Fruit fly (Drosophila melanogaster) whole organism, embryonic: Measurements from ENCODE around the gene CG13012.
A peak's percentile ranks its signal among the peaks of the same experiment; 100 is the strongest.

ENCODE experiments used
- Ada2b ChIP-seq: fragments of 200-800 bp; sonication (Bioruptor generic); IDR thresholded peaks from 2 replicates; pipeline ENCODE4 v1.3.6; 2022; ENCODE audit warnings: missing biosample characterization, missing genetic modification characterization
- Antp ChIP-seq: fragments of 200-800 bp; sonication (Bioruptor generic); optimal IDR thresholded peaks from 3 replicates; lab custom pipeline; 2016; ENCODE audit warnings: missing biosample characterization, missing genetic modification characterization
- B-H1 ChIP-seq: fragments of 200-800 bp; sonication (Bioruptor generic); IDR thresholded peaks from 3 replicates; pipeline ENCODE4 v1.3.6; 2022; ENCODE audit warnings: missing biosample characterization, missing genetic modification characterization
- CG11504 ChIP-seq: fragments of 200-800 bp; sonication (Bioruptor generic); optimal IDR thresholded peaks from 3 replicates; lab custom pipeline; 2019; ENCODE audit warnings: missing biosample characterization, mild to moderate bottlenecking, missing genetic modification characterization, moderate library complexity
- CG12219 ChIP-seq: fragments of 200-800 bp; sonication (Bioruptor generic); optimal IDR thresholded peaks from 3 replicates; lab custom pipeline; 2018; ENCODE audit warnings: missing biosample characterization, mild to moderate bottlenecking, missing genetic modification characterization
- CG12391 ChIP-seq: fragments of 200-800 bp; sonication (Bioruptor generic); optimal IDR thresholded peaks from 3 replicates; lab custom pipeline; 2018; ENCODE audit warnings: missing biosample characterization, mild to moderate bottlenecking, missing genetic modification characterization, moderate library complexity
- CG12659 ChIP-seq: fragments of 200-800 bp; sonication (Bioruptor generic); optimal IDR thresholded peaks from 3 replicates; lab custom pipeline; 2017; ENCODE audit warnings: mild to moderate bottlenecking, missing biosample characterization, missing genetic modification reagents, missing genetic modification characterization
- CG12769 ChIP-seq: fragments of 200-800 bp; sonication (Bioruptor generic); optimal IDR thresholded peaks from 2 replicates; lab custom pipeline; 2019; ENCODE audit warnings: missing biosample characterization, mild to moderate bottlenecking, missing genetic modification characterization, moderate library complexity
- CG1603 ChIP-seq: fragments of 200-800 bp; sonication (Bioruptor generic); optimal IDR thresholded peaks from 2 replicates; lab custom pipeline; 2019; ENCODE audit warnings: missing biosample characterization, mild to moderate bottlenecking, missing genetic modification characterization, moderate library complexity
- CG16779 ChIP-seq: fragments of 200-800 bp; sonication (Bioruptor generic); IDR thresholded peaks from 2 replicates; pipeline ENCODE4 v1.3.6; 2022; ENCODE audit warnings: missing biosample characterization, missing genetic modification characterization
- CG17385 ChIP-seq: fragments of 200-800 bp; sonication (Bioruptor generic); optimal IDR thresholded peaks from 3 replicates; lab custom pipeline; 2018; ENCODE audit warnings: missing biosample characterization, mild to moderate bottlenecking, missing genetic modification characterization
- CG18262 ChIP-seq: fragments of 200-800 bp; optimal IDR thresholded peaks from 3 replicates; lab custom pipeline; 2019; ENCODE audit warnings: missing biosample characterization, mild to moderate bottlenecking, missing genetic modification characterization, moderate library complexity
- CG2712 ChIP-seq: fragments of 200-800 bp; optimal IDR thresholded peaks from 3 replicates; lab custom pipeline; 2019; ENCODE audit warnings: missing biosample characterization, mild to moderate bottlenecking, missing genetic modification characterization, moderate library complexity
- CG2889 ChIP-seq: fragments of 200-800 bp; sonication (Bioruptor generic); IDR thresholded peaks from 3 replicates; pipeline ENCODE4 v1.3.6; 2022; ENCODE audit warnings: missing biosample characterization, missing genetic modification characterization
- CG30403 ChIP-seq: fragments of 200-800 bp; sonication (Bioruptor generic); optimal IDR thresholded peaks from 3 replicates; lab custom pipeline; 2016; ENCODE audit warnings: missing biosample characterization, missing genetic modification characterization
- CG3281 ChIP-seq: fragments of 200-800 bp; sonication (Bioruptor generic); optimal IDR thresholded peaks from 3 replicates; lab custom pipeline; 2017; ENCODE audit warnings: missing biosample characterization, mild to moderate bottlenecking, missing genetic modification characterization
- CG34224 ChIP-seq: fragments of 200-800 bp; sonication (Bioruptor generic); IDR thresholded peaks from 3 replicates; pipeline ENCODE4 v1.3.6; 2022; ENCODE audit warnings: missing biosample characterization, missing genetic modification characterization; ENCODE audit not compliant: partially characterized antibody
- CG8924 ChIP-seq: fragments of 200-800 bp; optimal IDR thresholded peaks from 3 replicates; lab custom pipeline; 2019; ENCODE audit warnings: missing biosample characterization, mild to moderate bottlenecking, missing genetic modification characterization, moderate library complexity
- CG9797 ChIP-seq: fragments of 200-800 bp; sonication (Bioruptor generic); optimal IDR thresholded peaks from 3 replicates; lab custom pipeline; 2018; ENCODE audit warnings: missing biosample characterization, mild to moderate bottlenecking, missing genetic modification characterization
- CG9932 ChIP-seq: fragments of 200-800 bp; sonication (Bioruptor generic); IDR thresholded peaks from 2 replicates; pipeline ENCODE4 v1.3.6; 2022; ENCODE audit warnings: missing biosample characterization, missing genetic modification characterization
- CHES-1-like ChIP-seq: fragments of 200-800 bp; sonication (Bioruptor generic); optimal IDR thresholded peaks from 2 replicates; lab custom pipeline; 2016; ENCODE audit warnings: missing biosample characterization, missing genetic modification characterization
- CoRest ChIP-seq: fragments of 200-800 bp; sonication (Bioruptor generic); optimal IDR thresholded peaks from 3 replicates; lab custom pipeline; 2018; ENCODE audit warnings: missing biosample characterization, mild to moderate bottlenecking, missing genetic modification characterization, moderate library complexity
- Dip3 ChIP-seq: fragments of 200-800 bp; sonication (Bioruptor generic); optimal IDR thresholded peaks from 3 replicates; lab custom pipeline; 2016; ENCODE audit warnings: missing biosample characterization, missing genetic modification characterization
- Fer3 ChIP-seq: fragments of 200-800 bp; sonication (Bioruptor generic); optimal IDR thresholded peaks from 2 replicates; lab custom pipeline; 2018; ENCODE audit warnings: missing biosample characterization, mild to moderate bottlenecking, missing genetic modification characterization, moderate library complexity
- Hand ChIP-seq: fragments of 200-800 bp; sonication (Bioruptor generic); optimal IDR thresholded peaks from 2 replicates; lab custom pipeline; 2017; ENCODE audit warnings: mild to moderate bottlenecking, missing biosample characterization, missing genetic modification reagents, missing genetic modification characterization
- HmgD ChIP-seq: fragments of 200-800 bp; sonication (Bioruptor generic); optimal IDR thresholded peaks from 3 replicates; lab custom pipeline; 2016; ENCODE audit warnings: missing biosample characterization, missing genetic modification characterization
- Hr51 ChIP-seq, 2 experiments: fragments of 200-800 bp; sonication (Bioruptor generic); optimal IDR thresholded peaks; 2 replicates in 1 of 2; 3 replicates in 1 of 2; lab custom pipeline; 2016 to 2018; ENCODE audit warnings: missing biosample characterization in 2 of 2, missing genetic modification characterization in 2 of 2, mild to moderate bottlenecking in 1 of 2, moderate library complexity in 1 of 2
- Ptx1 ChIP-seq: fragments of 200-800 bp; sonication (Bioruptor generic); IDR thresholded peaks from 2 replicates; pipeline ENCODE4 v1.3.6; 2022; ENCODE audit warnings: missing biosample characterization, missing genetic modification characterization
- Rfx ChIP-seq: fragments of 200-800 bp; sonication (Bioruptor generic); IDR thresholded peaks from 2 replicates; pipeline ENCODE4 v1.3.6; 2022; ENCODE audit warnings: missing biosample characterization, missing genetic modification characterization
- ab ChIP-seq: fragments of 200-800 bp; sonication (Bioruptor generic); optimal IDR thresholded peaks from 2 replicates; lab custom pipeline; 2016; ENCODE audit warnings: missing biosample characterization, missing genetic modification characterization
- amos ChIP-seq: fragments of 200-800 bp; sonication (Bioruptor generic); IDR thresholded peaks from 2 replicates; pipeline ENCODE4 v1.3.6; 2022; ENCODE audit warnings: missing biosample characterization, missing genetic modification characterization; ENCODE audit not compliant: partially characterized antibody
- aop ChIP-seq: fragments of 200-800 bp; sonication (Bioruptor generic); IDR thresholded peaks from 2 replicates; pipeline ENCODE4 v1.3.6; 2022; ENCODE audit warnings: missing biosample characterization, missing genetic modification characterization
- bbx ChIP-seq: fragments of 200-800 bp; sonication (Bioruptor generic); IDR thresholded peaks from 2 replicates; pipeline ENCODE4 v1.3.6; 2022; ENCODE audit warnings: missing biosample characterization, missing genetic modification characterization; ENCODE audit not compliant: partially characterized antibody
- cwo ChIP-seq: fragments of 200-800 bp; sonication (Bioruptor generic); optimal IDR thresholded peaks from 3 replicates; lab custom pipeline; 2017; ENCODE audit warnings: missing biosample characterization, missing genetic modification characterization, mild to moderate bottlenecking, moderate library complexity, missing genetic modification reagents
- dati ChIP-seq: fragments of 200-800 bp; sonication (Bioruptor generic); IDR thresholded peaks from 2 replicates; pipeline ENCODE4 v1.3.6; 2022; ENCODE audit warnings: missing biosample characterization, missing genetic modification characterization
- dysf ChIP-seq: fragments of 200-800 bp; sonication (Bioruptor generic); IDR thresholded peaks from 3 replicates; pipeline ENCODE4 v1.3.6; 2022; ENCODE audit warnings: missing biosample characterization, missing genetic modification characterization
- ewg ChIP-seq: fragments of 200-800 bp; sonication (Bioruptor generic); optimal IDR thresholded peaks from 3 replicates; lab custom pipeline; 2017; ENCODE audit warnings: mild to moderate bottlenecking, missing biosample characterization, missing genetic modification reagents, missing genetic modification characterization
- lab ChIP-seq: fragments of 200-800 bp; sonication (Bioruptor generic); optimal IDR thresholded peaks from 3 replicates; lab custom pipeline; 2017; ENCODE audit warnings: missing biosample characterization, missing genetic modification characterization, mild to moderate bottlenecking, moderate library complexity, missing genetic modification reagents
- oc ChIP-seq: fragments of 200-800 bp; sonication (Bioruptor generic); optimal IDR thresholded peaks from 2 replicates; lab custom pipeline; 2018; ENCODE audit warnings: missing biosample characterization, mild to moderate bottlenecking, missing genetic modification characterization, moderate library complexity
- prd ChIP-seq, 3 experiments: fragments of >200 bp in 2 of 3; fragments of 200-800 bp in 1 of 3; sonication (Bioruptor generic) in 1 of 3; optimal IDR thresholded peaks in 2 of 3; IDR thresholded peaks in 1 of 3; 2 replicates in 2 of 3; 3 replicates in 1 of 3; pipeline versions ENCODE4 v1.3.6 to Lab custom; 2017 to 2022; ENCODE audit warnings: missing biosample characterization in 1 of 3, missing genetic modification characterization in 1 of 3
- ranshi ChIP-seq: fragments of 200-800 bp; sonication (Bioruptor generic); IDR thresholded peaks from 2 replicates; pipeline ENCODE4 v1.3.6; 2022; ENCODE audit warnings: missing biosample characterization, missing genetic modification characterization
- ro ChIP-seq: fragments of 200-800 bp; sonication (Bioruptor generic); IDR thresholded peaks from 2 replicates; pipeline ENCODE4 v1.3.6; 2022; ENCODE audit warnings: missing biosample characterization, missing genetic modification characterization
- row ChIP-seq: fragments of 200-800 bp; sonication (Bioruptor generic); IDR thresholded peaks from 3 replicates; pipeline ENCODE4 v1.3.6; 2022; ENCODE audit warnings: missing biosample characterization, missing genetic modification characterization
- sd ChIP-seq: fragments of 200-800 bp; sonication (Bioruptor generic); optimal IDR thresholded peaks from 3 replicates; lab custom pipeline; 2018; ENCODE audit warnings: missing biosample characterization, mild to moderate bottlenecking, missing genetic modification characterization, moderate library complexity
- sob ChIP-seq: fragments of 200-800 bp; sonication (Bioruptor generic); IDR thresholded peaks from 2 replicates; pipeline ENCODE4 v1.3.6; 2022; ENCODE audit warnings: missing biosample characterization, missing genetic modification characterization
- vnd ChIP-seq: fragments of 200-800 bp; sonication (Bioruptor generic); IDR thresholded peaks from 3 replicates; pipeline ENCODE4 v1.3.6; 2022; ENCODE audit warnings: missing biosample characterization, missing genetic modification characterization; ENCODE audit not compliant: partially characterized antibody
- z ChIP-seq: fragments of 200-800 bp; sonication (Bioruptor generic); IDR thresholded peaks from 3 replicates; pipeline ENCODE4 v1.3.6; 2022; ENCODE audit warnings: missing biosample characterization, missing genetic modification characterization

CG13012 gene

dm6 chrX:16670691-16671481, 5.7 kb downstream of the CG13012 start (continued):
- TF ChIP-seq Hr51 (GFP tag; optimal IDR thresholded peaks at IDR 0.05; lab: Kevin White, UChicago) (peak in 1 of 2 experiments; percentile 49), CG2889 (0 out of 3 replicates have a peak, but pooled peaks have one; percentile 36), CG3281 (GFP tag; lab: Kevin White, UChicago) (peak; percentile 45), CG17385 (GFP tag; lab: Kevin White, UChicago) (peak; percentile 21), CG12659 (no peak), amos (no peak), z (GFP tag; lab: Robert Waterston, UW) (peak; percentile 48; the same call in 1 of the 3 replicates), B-H1 (GFP tag; lab: Robert Waterston, UW) (no peak), ro (no peak), ab (no peak), Ada2b (0 out of 2 replicates have a peak, but pooled peaks have one; percentile 25), CHES-1-like (GFP tag; lab: Kevin White, UChicago) (peak; percentile 8), Fer3 (tag; lab: Kevin White, UChicago) (peak; percentile 28), Ptx1 (GFP tag; lab: Robert Waterston, UW) (peak; percentile 45; the same call in 1 of the 2 replicates), Dip3 (GFP tag; lab: Kevin White, UChicago) (peak; percentile 8), CoRest (tag; lab: Kevin White, UChicago) (peak; percentile 25), oc (tag; lab: Kevin White, UChicago) (no peak), ewg (GFP tag; lab: Kevin White, UChicago) (peak; percentile 21), Hand (GFP tag; lab: Kevin White, UChicago) (peak; percentile 10), Antp (GFP tag; lab: Kevin White, UChicago) (peak; percentile 5), CG9797 (GFP tag; lab: Kevin White, UChicago) (no peak), vnd (no peak), CG11504 (peak; percentile 47), CG30403 (GFP tag; lab: Kevin White, UChicago) (peak; percentile 31), row (GFP tag; lab: Robert Waterston, UW) (peak; percentile 66), CG1603 (peak; percentile 56), bbx (GFP tag; lab: Robert Waterston, UW) (0 out of 2 replicates have a peak, but pooled peaks have one; percentile 40), ranshi (peak; percentile 32; the same call in 1 of the 2 replicates), CG8924 (tag; lab: Kevin White, UChicago) (peak; percentile 5), CG18262 (tag; lab: Kevin White, UChicago) (peak; percentile 4), CG16779 (GFP tag; lab: Robert Waterston, UW) (no peak), dati (no peak), CG2712 (tag; lab: Kevin White, UChicago) (peak; percentile 3), prd (optimal IDR thresholded peaks at IDR 0.05; lab: Kevin White, UChicago) (no peak), prd (GFP tag; IDR thresholded peaks at IDR 0.05; lab: Robert Waterston, UW) (0 out of 3 replicates have a peak, but pooled peaks have one; percentile 16), CG34224 (GFP tag; lab: Robert Waterston, UW) (0 out of 3 replicates have a peak, but pooled peaks have one; percentile 12), cwo (GFP tag; lab: Kevin White, UChicago) (peak; percentile 16), Rfx (GFP tag; lab: Robert Waterston, UW) (peak; percentile 54; the same call in 1 of the 2 replicates), CG9932 (GFP tag; lab: Robert Waterston, UW) (peak; percentile 33; the same call in 1 of the 2 replicates), dysf (GFP tag; lab: Robert Waterston, UW) (0 out of 3 replicates have a peak, but pooled peaks have one; percentile 36), aop (GFP tag; lab: Robert Waterston, UW) (no peak), HmgD (GFP tag; lab: Kevin White, UChicago) (no peak), CG12391 (peak; percentile 20), lab (GFP tag; lab: Kevin White, UChicago) (peak; percentile 38), sob (GFP tag; lab: Robert Waterston, UW) (0 out of 2 replicates have a peak, but pooled peaks have one; percentile 6), sd (tag; lab: Kevin White, UChicago) (peak; percentile 4), CG12219 (GFP tag; lab: Kevin White, UChicago) (peak; percentile 22), CG12769 (tag; lab: Kevin White, UChicago) (peak; percentile 65)
